Fruit fly (Drosophila melanogaster): ENCODE measurements around the gene aly.

The aly gene

DNA sequence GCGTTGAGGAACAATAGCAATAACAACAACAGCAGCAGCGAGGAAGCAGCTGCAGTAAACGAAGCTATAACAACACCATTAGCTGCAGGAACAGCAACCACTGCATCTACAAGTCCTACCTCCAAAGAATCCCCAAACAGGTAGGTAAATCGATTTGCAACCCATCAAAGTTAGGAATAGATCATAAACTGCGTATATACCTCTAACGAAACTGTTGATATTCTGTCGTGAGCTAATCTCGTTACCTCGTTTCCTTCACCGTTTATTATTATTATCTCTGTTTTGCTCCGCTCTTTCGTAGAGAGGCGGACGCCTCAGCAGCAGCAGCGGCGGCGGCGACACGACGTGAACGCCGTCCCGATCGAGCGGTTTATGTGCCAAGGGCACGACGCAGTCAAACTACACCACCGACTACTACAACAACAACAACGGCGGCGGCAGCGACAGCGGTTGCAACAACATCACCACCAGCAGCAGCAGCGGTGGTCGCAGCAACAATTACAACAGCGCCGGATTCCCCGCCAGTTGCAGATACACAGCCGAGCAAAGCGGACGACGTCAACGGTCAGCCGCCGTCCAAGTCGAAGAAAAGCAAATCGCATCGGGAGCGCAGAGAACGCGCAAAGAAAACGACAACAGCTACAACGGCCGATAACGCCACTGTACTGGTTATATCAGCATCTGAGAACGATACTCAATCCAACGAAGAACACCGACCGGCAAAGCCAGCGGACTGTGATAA lies 11.7 kb upstream of the aly start (continued):
- TF ChIP-seq H2.0 (GFP tag; IDR thresholded peaks at IDR 0.05), result no peak
- TF ChIP-seq CG12299 (tag; optimal IDR thresholded peaks at IDR 0.05), result no peak
- TF ChIP-seq Dbx (GFP tag; IDR thresholded peaks at IDR 0.05), result no peak
- no peak for TF ChIP-seq da (GFP tag; optimal IDR thresholded peaks at IDR 0.05)
- TF ChIP-seq CG17359 (tag; optimal IDR thresholded peaks at IDR 0.05), result no peak
- TF ChIP-seq Camta (GFP tag; optimal IDR thresholded peaks at IDR 0.05), result no peak
- TF ChIP-seq CoRest (tag; optimal IDR thresholded peaks at IDR 0.05), result no peak
- peak; percentile 18; the same call in 1 of the 3 replicates for TF ChIP-seq gce (GFP tag; IDR thresholded peaks at IDR 0.05)
- TF ChIP-seq CG1792 (GFP tag; optimal IDR thresholded peaks at IDR 0.05), result no peak
- TF ChIP-seq lbe (GFP tag; optimal IDR thresholded peaks at IDR 0.05), result no peak
- no peak for TF ChIP-seq mld (GFP tag; IDR thresholded peaks at IDR 0.05; ENCODE audit: partially characterized antibody)
- peak; percentile 28 for TF ChIP-seq MTF-1 (GFP tag; optimal IDR thresholded peaks at IDR 0.05; ENCODE audit: borderline replicate concordance)
- no peak for TF ChIP-seq CG15696 (tag; optimal IDR thresholded peaks at IDR 0.05)
- peak; percentile 32 for TF ChIP-seq CG2712 (tag; optimal IDR thresholded peaks at IDR 0.05)
- no peak for TF ChIP-seq CG8944 (GFP tag; optimal IDR thresholded peaks at IDR 0.05)
- TF ChIP-seq CG43689 (GFP tag; IDR thresholded peaks at IDR 0.05), result no peak
- TF ChIP-seq CG8089 (GFP tag; optimal IDR thresholded peaks at IDR 0.05), result no peak
- no peak for TF ChIP-seq crc (GFP tag; optimal IDR thresholded peaks at IDR 0.05)
- TF ChIP-seq CG15601 (tag; optimal IDR thresholded peaks at IDR 0.05), result no peak
- TF ChIP-seq ase (GFP tag; IDR thresholded peaks at IDR 0.05), result no peak
- TF ChIP-seq ham (GFP tag; IDR thresholded peaks at IDR 0.05), result no peak
- no peak for TF ChIP-seq CG16863 (GFP tag; optimal IDR thresholded peaks at IDR 0.05)
- TF ChIP-seq CG10147 (GFP tag; optimal IDR thresholded peaks at IDR 0.05), result no peak
- no peak for TF ChIP-seq HLH54F (GFP tag; optimal IDR thresholded peaks at IDR 0.05)
- TF ChIP-seq CG30403 (GFP tag; optimal IDR thresholded peaks at IDR 0.05), result no peak
- no peak for TF ChIP-seq Fer1 (GFP tag; optimal IDR thresholded peaks at IDR 0.05)
- no peak for TF ChIP-seq CG13894 (tag; optimal IDR thresholded peaks at IDR 0.05)
- no peak for TF ChIP-seq CG2678 (tag; optimal IDR thresholded peaks at IDR 0.05)
- no peak for TF ChIP-seq Trl (optimal IDR thresholded peaks at IDR 0.05)
- TF ChIP-seq Trl (GFP tag; optimal IDR thresholded peaks at IDR 0.05), result no peak
- no peak for TF ChIP-seq CG18011 (GFP tag; optimal IDR thresholded peaks at IDR 0.05)
- TF ChIP-seq CG31388 (GFP tag; optimal IDR thresholded peaks at IDR 0.05), result no peak
- peak in 1 of 2 experiments; percentile 12 for TF ChIP-seq insv (GFP tag; optimal IDR thresholded peaks at IDR 0.05)
- TF ChIP-seq hb (GFP tag; IDR thresholded peaks at IDR 0.05; ENCODE audit: partially characterized antibody), result no peak
- TF ChIP-seq CG2120 (GFP tag; optimal IDR thresholded peaks at IDR 0.05), result no peak
- no peak for TF ChIP-seq BtbVII (GFP tag; optimal IDR thresholded peaks at IDR 0.05)
- no peak for TF ChIP-seq Blimp-1 (GFP tag; optimal IDR thresholded peaks at IDR 0.05)
- TF ChIP-seq peb (GFP tag; IDR thresholded peaks at IDR 0.05), result no peak
- no peak for TF ChIP-seq MBD-R2 (GFP tag; IDR thresholded peaks at IDR 0.05)
- no peak for TF ChIP-seq p53 (GFP tag; optimal IDR thresholded peaks at IDR 0.05)
- no peak for TF ChIP-seq lmd (GFP tag; IDR thresholded peaks at IDR 0.05)
- no peak for TF ChIP-seq Optix (GFP tag; IDR thresholded peaks at IDR 0.05)
- no peak for TF ChIP-seq CG8388 (GFP tag; optimal IDR thresholded peaks at IDR 0.05)
- no peak for TF ChIP-seq CG14014 (GFP tag; IDR thresholded peaks at IDR 0.05)
- no peak for TF ChIP-seq tap (tag; optimal IDR thresholded peaks at IDR 0.05)
- no peak for TF ChIP-seq CG4820 (GFP tag; optimal IDR thresholded peaks at IDR 0.05)
- TF ChIP-seq sens (GFP tag), result peak; percentile 84
- peak; percentile 97 for TF ChIP-seq CG8765 (GFP tag; IDR thresholded peaks at IDR 0.05)
- no peak for TF ChIP-seq CG12659 (GFP tag; optimal IDR thresholded peaks at IDR 0.05)
- TF ChIP-seq danr (GFP tag; IDR thresholded peaks at IDR 0.05), result no peak
- TF ChIP-seq CG3281 (GFP tag; optimal IDR thresholded peaks at IDR 0.05), result no peak

Measured in whole organism, embryonic.